Fruit fly (Drosophila melanogaster) whole organism: ENCODE measurements around the gene CG34334.

Source experiments
- CG8478 ChIP-seq: fragments of >200 bp; optimal IDR thresholded peaks from 2 replicates; lab custom pipeline; 2018; ENCODE audit warnings: inconsistent platforms
- Dll ChIP-seq: fragments of >200 bp; optimal IDR thresholded peaks from 2 replicates; lab custom pipeline; 2017
- EcR ChIP-seq, 2 experiments: fragments of >200 bp; optimal IDR thresholded peaks; 2 replicates each; lab custom pipeline; 2017; ENCODE audit warnings: missing biosample characterization in 2 of 2, missing genetic modification characterization in 2 of 2, missing genetic modification reagents in 2 of 2
- pan ChIP-seq: fragments of >200 bp; optimal IDR thresholded peaks from 2 replicates; lab custom pipeline; 2017
- psq ChIP-seq: fragments of >200 bp; optimal IDR thresholded peaks from 2 replicates; lab custom pipeline; 2017
- usp ChIP-seq: fragments of >200 bp; optimal IDR thresholded peaks from 2 replicates; lab custom pipeline; 2017; ENCODE audit warnings: missing biosample characterization, missing genetic modification characterization, mixed read lengths

The CG34334 gene

DNA sequence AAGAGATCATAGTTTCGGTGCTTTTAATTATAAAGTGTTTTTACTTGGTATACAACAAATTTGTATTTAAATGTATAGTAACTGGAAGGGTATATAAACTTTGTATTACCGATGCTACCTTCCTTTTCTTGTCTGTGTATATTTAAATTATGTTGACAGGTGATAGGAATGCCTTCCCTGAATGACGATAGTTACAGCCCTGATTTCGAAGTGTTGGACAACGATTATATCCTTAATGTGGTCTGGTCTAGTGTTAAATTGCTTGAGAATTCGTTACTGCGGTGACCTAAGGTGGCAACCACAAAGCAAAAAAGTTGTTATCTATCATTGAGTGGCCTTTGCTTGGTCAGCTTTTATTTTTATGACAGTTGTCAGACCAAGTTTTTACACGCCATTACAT is at the start of gene CG34334:
Gene CG34334, plus strand, starts transcription at position 301 of the 400 bp plus-strand sequence.
- TF ChIP-seq EcR (GFP tag; optimal IDR thresholded peaks at IDR 0.05; lab: Kevin White, UChicago) (no peak), psq (lab: Kevin White, UChicago) (no peak), usp (GFP tag; lab: Kevin White, UChicago) (no peak), CG8478 (lab: Kevin White, UChicago) (no peak), Dll (no peak), pan (lab: Kevin White, UChicago) (no peak)

DNA sequence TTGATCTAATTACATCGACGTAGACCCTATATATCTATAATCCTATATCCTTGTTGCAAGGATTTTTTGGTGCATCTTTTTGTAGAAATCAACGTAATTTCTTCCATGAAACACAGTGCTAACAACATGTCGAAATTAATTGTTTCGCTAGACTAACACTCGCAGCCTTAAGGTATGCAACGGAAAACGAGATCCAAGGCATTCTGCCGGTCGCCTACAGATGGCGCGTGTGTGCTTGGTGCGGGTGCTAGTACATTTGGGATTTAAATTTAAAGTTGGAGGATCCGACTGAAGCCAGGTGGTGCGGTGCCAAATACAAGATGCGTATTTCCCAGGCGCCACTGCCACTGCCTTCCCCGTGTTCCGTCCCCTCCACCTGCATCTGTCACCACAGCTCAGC is 47.9 kb upstream of the CG34334 start:
- TF ChIP-seq CG8478 (lab: Kevin White, UChicago) (no peak), usp (GFP tag; lab: Kevin White, UChicago) (no peak), pan (lab: Kevin White, UChicago) (no peak), EcR (GFP tag; optimal IDR thresholded peaks at IDR 0.05; lab: Kevin White, UChicago) (no peak), Dll (no peak), psq (lab: Kevin White, UChicago) (no peak)

DNA sequence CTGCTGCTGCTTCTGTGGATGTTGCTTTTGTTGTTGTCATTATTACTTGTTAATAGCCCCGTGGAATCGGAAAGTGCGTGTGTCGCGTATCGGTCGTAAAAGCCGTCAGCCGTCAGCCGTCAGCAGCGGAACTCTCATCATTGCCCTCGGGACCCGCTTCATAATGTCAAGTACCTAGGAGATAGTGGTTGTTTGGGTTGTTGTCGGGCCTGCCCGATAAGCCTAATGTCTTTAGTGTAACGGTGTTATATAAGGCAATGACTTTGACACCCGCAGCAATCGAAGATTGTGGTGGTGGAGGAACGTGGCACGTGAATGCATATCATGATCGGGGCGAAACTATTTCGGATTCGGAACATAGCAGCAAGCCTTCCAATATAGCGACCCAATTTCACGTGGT is 42.1 kb upstream of the CG34334 start:
- no peak for TF ChIP-seq EcR (GFP tag; optimal IDR thresholded peaks at IDR 0.05; lab: Kevin White, UChicago)
- no peak for TF ChIP-seq pan (lab: Kevin White, UChicago)
- TF ChIP-seq psq (lab: Kevin White, UChicago): no peak

DNA sequence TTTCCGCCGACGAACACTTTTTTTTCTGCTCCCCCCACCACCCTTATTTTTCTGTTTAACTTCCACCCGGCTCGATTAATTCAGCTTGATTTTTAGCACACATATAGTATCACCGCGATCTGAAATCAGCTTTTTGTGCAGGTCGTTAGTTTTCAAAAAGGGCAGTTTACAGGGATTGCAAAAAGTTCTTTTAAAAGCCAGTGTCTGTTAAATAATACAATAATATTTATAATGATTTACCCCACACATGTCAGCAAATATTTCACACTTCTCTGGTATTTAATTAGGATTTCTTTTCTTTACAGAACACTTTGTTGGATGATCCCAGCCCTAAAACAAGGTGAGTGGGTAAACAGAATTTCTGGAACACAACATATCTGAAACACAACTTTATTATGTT is 40.5 kb upstream of the CG34334 start, which contains the start of gene CG42346:
Gene CG42346, plus strand, starts transcription at position 301 of the 400 bp plus-strand sequence.
- TF ChIP-seq usp (GFP tag; lab: Kevin White, UChicago): no peak
- TF ChIP-seq psq (lab: Kevin White, UChicago): no peak
- TF ChIP-seq Dll: no peak
- no peak for TF ChIP-seq EcR (GFP tag; optimal IDR thresholded peaks at IDR 0.05; lab: Kevin White, UChicago)
- no peak for TF ChIP-seq pan (lab: Kevin White, UChicago)
- TF ChIP-seq CG8478 (lab: Kevin White, UChicago): no peak

dm6 chrX:22833534-22833933 is 39.1 kb upstream of the CG34334 start:
- TF ChIP-seq Dll (no peak), psq (lab: Kevin White, UChicago) (no peak), EcR (GFP tag; optimal IDR thresholded peaks at IDR 0.05; lab: Kevin White, UChicago) (no peak), CG8478 (lab: Kevin White, UChicago) (no peak), pan (lab: Kevin White, UChicago) (no peak), usp (GFP tag; lab: Kevin White, UChicago) (no peak)

dm6 chrX:22836438-22836837 is 36.2 kb upstream of the CG34334 start:
- TF ChIP-seq CG8478 (lab: Kevin White, UChicago) (no peak), Dll (no peak), EcR (GFP tag; optimal IDR thresholded peaks at IDR 0.05; lab: Kevin White, UChicago) (no peak), usp (GFP tag; lab: Kevin White, UChicago) (no peak), pan (lab: Kevin White, UChicago) (no peak), psq (lab: Kevin White, UChicago) (no peak)

dm6 chrX:22837338-22837737 is 35.3 kb upstream of the CG34334 start:
- no peak for TF ChIP-seq pan (lab: Kevin White, UChicago)
- no peak for TF ChIP-seq EcR (GFP tag; optimal IDR thresholded peaks at IDR 0.05; lab: Kevin White, UChicago)
- no peak for TF ChIP-seq CG8478 (lab: Kevin White, UChicago)
- no peak for TF ChIP-seq psq (lab: Kevin White, UChicago)
- TF ChIP-seq usp (GFP tag; lab: Kevin White, UChicago): no peak
- no peak for TF ChIP-seq Dll

- no peak for TF ChIP-seq CG8478 (lab: Kevin White, UChicago)
- TF ChIP-seq EcR (GFP tag; optimal IDR thresholded peaks at IDR 0.05; lab: Kevin White, UChicago): no peak
- TF ChIP-seq pan (lab: Kevin White, UChicago): no peak
Measured at dm6 chrX:22838405-22838804, 34.2 kb upstream of the CG34334 start.

DNA sequence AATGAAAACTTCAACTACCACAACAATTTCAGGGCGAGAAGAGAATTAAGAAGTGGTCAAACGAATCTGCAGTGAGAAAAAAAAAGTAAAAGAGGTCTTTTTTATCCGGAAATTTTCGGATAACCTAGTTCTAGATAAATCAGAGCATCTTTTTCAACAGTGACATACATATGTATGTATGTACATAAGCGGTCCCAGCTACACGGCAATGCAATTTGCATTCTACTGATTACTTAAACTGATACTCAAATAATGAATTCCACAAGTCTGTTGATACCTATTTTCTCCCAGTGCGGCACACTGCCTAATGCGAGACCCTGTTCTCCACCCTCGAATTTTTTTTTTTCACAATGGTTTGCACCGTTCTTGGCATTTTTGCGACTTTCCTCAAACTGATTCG is 26.2 kb upstream of the CG34334 start:
- TF ChIP-seq pan (lab: Kevin White, UChicago) (no peak), psq (lab: Kevin White, UChicago) (no peak), usp (GFP tag; lab: Kevin White, UChicago) (no peak), CG8478 (lab: Kevin White, UChicago) (no peak), Dll (no peak), EcR (GFP tag; optimal IDR thresholded peaks at IDR 0.05; lab: Kevin White, UChicago) (no peak)

- TF ChIP-seq CG8478 (lab: Kevin White, UChicago) (no peak), usp (GFP tag; lab: Kevin White, UChicago) (no peak), Dll (no peak), pan (lab: Kevin White, UChicago) (no peak), EcR (GFP tag; optimal IDR thresholded peaks at IDR 0.05; lab: Kevin White, UChicago) (no peak), psq (lab: Kevin White, UChicago) (no peak)
Measured at dm6 chrX:22847247-22847646, 25.4 kb upstream of the CG34334 start.

DNA sequence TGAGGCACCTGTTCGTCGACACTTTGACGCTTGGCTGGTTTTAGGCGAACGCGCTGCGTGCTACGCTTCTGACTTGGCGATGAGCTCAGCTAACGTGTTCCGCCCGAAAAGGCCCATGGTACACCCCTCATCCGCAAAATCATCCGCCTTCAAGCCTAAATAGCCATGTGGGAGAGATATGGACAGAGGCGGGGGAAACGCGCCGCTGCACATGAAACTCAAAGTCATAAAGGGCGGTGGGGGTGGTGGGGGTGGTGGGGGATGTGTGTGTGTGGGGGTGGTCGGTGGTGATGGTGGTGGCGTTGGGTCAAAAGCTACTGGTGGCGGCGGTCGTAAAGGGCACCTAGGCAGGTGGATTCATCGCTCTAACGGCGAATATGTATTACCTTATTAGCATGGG is 21.3 kb upstream of the CG34334 start:
- TF ChIP-seq CG8478 (lab: Kevin White, UChicago) (no peak), usp (GFP tag; lab: Kevin White, UChicago) (no peak), psq (lab: Kevin White, UChicago) (no peak), pan (lab: Kevin White, UChicago) (no peak), Dll (no peak)

DNA sequence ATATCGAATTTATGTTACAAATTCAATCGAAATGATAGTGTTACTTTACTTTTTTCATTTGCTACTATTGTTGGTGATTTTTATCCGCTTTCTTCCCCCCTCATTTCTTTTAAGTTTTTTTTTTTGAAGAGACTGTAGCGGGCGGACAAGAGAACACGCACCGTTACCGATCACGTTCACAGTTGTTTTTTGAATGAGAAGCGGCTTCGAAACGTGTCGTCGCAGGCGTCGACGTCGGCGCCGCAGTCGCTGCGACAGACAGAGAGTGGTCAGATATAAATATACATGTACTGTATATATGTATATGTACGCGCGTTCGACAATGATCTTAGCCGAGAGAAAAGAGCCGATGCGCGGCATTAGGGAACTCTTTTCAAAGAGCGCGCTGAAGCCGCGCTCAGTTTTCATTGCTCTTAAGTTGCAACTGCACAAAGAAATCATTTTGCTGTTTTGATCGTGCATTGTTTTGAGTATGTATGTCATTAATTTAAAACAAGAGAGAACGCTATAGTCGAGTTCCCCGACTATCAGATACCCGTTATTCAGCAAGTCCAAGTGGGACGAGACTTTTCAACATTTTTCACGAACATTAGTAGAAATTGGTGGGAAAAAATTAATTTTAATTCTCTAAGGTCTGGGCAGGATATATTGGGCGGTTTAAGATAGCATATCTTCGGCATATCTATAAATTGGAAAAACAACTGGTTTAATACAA is 17.5 kb upstream of the CG34334 start, which contains the start of gene fog:
Gene fog, minus strand, starts transcription at position 201 of the 715 bp plus-strand sequence.
- TF ChIP-seq Dll (no peak), CG8478 (lab: Kevin White, UChicago) (no peak), pan (lab: Kevin White, UChicago) (no peak), usp (GFP tag; lab: Kevin White, UChicago) (no peak), psq (lab: Kevin White, UChicago) (no peak), EcR (GFP tag; optimal IDR thresholded peaks at IDR 0.05; lab: Kevin White, UChicago) (no peak)
